Fruit fly (Drosophila melanogaster) whole organism, prepupa: Measurements from ENCODE around the gene msl-3.
A peak's percentile ranks its signal among the peaks of the same experiment; 100 is the strongest.

Experiments
- CG10669 ChIP-seq: fragments of 200-800 bp; sonication (Bioruptor generic); optimal IDR thresholded peaks from 3 replicates; lab custom pipeline; 2018; ENCODE audit warnings: missing biosample characterization, mild to moderate bottlenecking, missing genetic modification characterization, moderate library complexity
- CG1621 ChIP-seq: fragments of 200-800 bp; sonication (Bioruptor generic); optimal IDR thresholded peaks from 3 replicates; lab custom pipeline; 2018; ENCODE audit warnings: missing biosample characterization, mild to moderate bottlenecking, missing genetic modification characterization
- CG3032 ChIP-seq: fragments of 200-800 bp; optimal IDR thresholded peaks from 2 replicates; lab custom pipeline; 2019; ENCODE audit warnings: missing biosample characterization, mild to moderate bottlenecking, missing genetic modification characterization, moderate library complexity
- CG32006 ChIP-seq: fragments of 200-800 bp; sonication (Bioruptor generic); optimal IDR thresholded peaks from 3 replicates; lab custom pipeline; 2017; ENCODE audit warnings: missing biosample characterization, mild to moderate bottlenecking, missing genetic modification characterization
- CG3919 ChIP-seq: fragments of 200-800 bp; sonication (Bioruptor generic); optimal IDR thresholded peaks from 3 replicates; lab custom pipeline; 2016; ENCODE audit warnings: missing biosample characterization, missing genetic modification characterization
- CG4318 ChIP-seq: fragments of 200-800 bp; sonication (Bioruptor generic); optimal IDR thresholded peaks from 3 replicates; lab custom pipeline; 2017; ENCODE audit warnings: missing biosample characterization, mild to moderate bottlenecking, missing genetic modification characterization
- CG6276 ChIP-seq: fragments of 200-800 bp; sonication (Bioruptor generic); optimal IDR thresholded peaks from 2 replicates; lab custom pipeline; 2017; ENCODE audit warnings: missing biosample characterization, mild to moderate bottlenecking, missing genetic modification characterization
- CG6792 ChIP-seq: fragments of 200-800 bp; sonication (Bioruptor generic); optimal IDR thresholded peaks from 3 replicates; lab custom pipeline; 2016; ENCODE audit warnings: missing biosample characterization, missing genetic modification characterization
- CG6808 ChIP-seq: fragments of 200-800 bp; sonication (Bioruptor generic); optimal IDR thresholded peaks from 3 replicates; lab custom pipeline; 2017; ENCODE audit warnings: missing biosample characterization, missing genetic modification characterization, mild to moderate bottlenecking, moderate library complexity, missing genetic modification reagents
- CG6854 ChIP-seq: fragments of 200-800 bp; sonication (Bioruptor generic); optimal IDR thresholded peaks from 2 replicates; lab custom pipeline; 2017; ENCODE audit warnings: missing biosample characterization, mild to moderate bottlenecking, missing genetic modification characterization
- CG8319 ChIP-seq: fragments of 200-800 bp; sonication (Bioruptor generic); optimal IDR thresholded peaks from 3 replicates; lab custom pipeline; 2016; ENCODE audit warnings: missing biosample characterization, missing genetic modification characterization
- CG8632 ChIP-seq: fragments of 200-800 bp; sonication (Bioruptor generic); optimal IDR thresholded peaks from 3 replicates; lab custom pipeline; 2016; ENCODE audit warnings: missing biosample characterization, missing genetic modification characterization
- Eip75B ChIP-seq: fragments of 200-800 bp; sonication (Bioruptor generic); optimal IDR thresholded peaks from 3 replicates; lab custom pipeline; 2016; ENCODE audit warnings: missing biosample characterization, missing genetic modification characterization
- Eip78C ChIP-seq: fragments of 200-800 bp; sonication (Bioruptor generic); peaks from one replicate; lab custom pipeline; 2016; ENCODE audit warnings: missing biosample characterization, missing genetic modification characterization
- Eip93F ChIP-seq: fragments of 200-800 bp; sonication (Bioruptor generic); optimal IDR thresholded peaks from 2 replicates; lab custom pipeline; 2016; ENCODE audit warnings: missing biosample characterization, mild to moderate bottlenecking, missing genetic modification characterization
- Hr39 ChIP-seq: fragments of 200-800 bp; sonication (Bioruptor generic); optimal IDR thresholded peaks from 2 replicates; lab custom pipeline; 2016; ENCODE audit warnings: missing biosample characterization, missing genetic modification characterization
- Lpt ChIP-seq: fragments of 200-800 bp; sonication (Bioruptor generic); optimal IDR thresholded peaks from 3 replicates; lab custom pipeline; 2016; ENCODE audit warnings: missing biosample characterization, missing genetic modification characterization
- Met ChIP-seq: fragments of 200-800 bp; sonication (Bioruptor generic); optimal IDR thresholded peaks from 3 replicates; lab custom pipeline; 2016; ENCODE audit warnings: missing biosample characterization, missing genetic modification characterization
- OdsH ChIP-seq: fragments of 200-800 bp; sonication (Bioruptor generic); optimal IDR thresholded peaks from 3 replicates; lab custom pipeline; 2016; ENCODE audit warnings: missing biosample characterization, missing genetic modification characterization
- Smox ChIP-seq: fragments of 200-800 bp; sonication (Bioruptor generic); optimal IDR thresholded peaks from 3 replicates; lab custom pipeline; 2016; ENCODE audit warnings: missing biosample characterization, missing genetic modification characterization
- Sox102F ChIP-seq: fragments of 200-800 bp; sonication (Bioruptor generic); optimal IDR thresholded peaks from 2 replicates; lab custom pipeline; 2016; ENCODE audit warnings: missing biosample characterization, mild to moderate bottlenecking, missing genetic modification characterization
- Sox14 ChIP-seq: fragments of 200-800 bp; sonication (Bioruptor generic); optimal IDR thresholded peaks from 3 replicates; lab custom pipeline; 2016; ENCODE audit warnings: missing biosample characterization, missing genetic modification characterization
- Sox15 ChIP-seq: fragments of 200-800 bp; sonication (Bioruptor generic); optimal IDR thresholded peaks from 3 replicates; lab custom pipeline; 2016; ENCODE audit warnings: missing biosample characterization, missing genetic modification characterization
- achi ChIP-seq: fragments of 200-800 bp; sonication (Bioruptor generic); optimal IDR thresholded peaks from 3 replicates; lab custom pipeline; 2016; ENCODE audit warnings: missing biosample characterization, missing genetic modification characterization
- acj6 ChIP-seq: fragments of 200-800 bp; sonication (Bioruptor generic); optimal IDR thresholded peaks from 3 replicates; lab custom pipeline; 2016; ENCODE audit warnings: missing biosample characterization, missing genetic modification characterization
- dac ChIP-seq: fragments of 200-800 bp; sonication (Bioruptor generic); optimal IDR thresholded peaks from 2 replicates; lab custom pipeline; 2017; ENCODE audit warnings: missing biosample characterization, mild to moderate bottlenecking, missing genetic modification characterization
- dsx ChIP-seq: fragments of 200-800 bp; optimal IDR thresholded peaks from 3 replicates; lab custom pipeline; 2019; ENCODE audit warnings: missing biosample characterization, mild to moderate bottlenecking, missing genetic modification characterization, moderate library complexity; ENCODE audit not compliant: poor library complexity, severe bottlenecking
- eg ChIP-seq: fragments of 200-800 bp; sonication (Bioruptor generic); IDR thresholded peaks from 3 replicates; pipeline ENCODE4 v1.3.6; 2022; ENCODE audit warnings: missing biosample characterization, missing genetic modification characterization
- net ChIP-seq: fragments of 200-800 bp; sonication (Bioruptor generic); optimal IDR thresholded peaks from 3 replicates; lab custom pipeline; 2016; ENCODE audit warnings: missing biosample characterization, missing genetic modification characterization
- salr ChIP-seq, 2 experiments: fragments of 200-800 bp; sonication (Bioruptor generic); optimal IDR thresholded peaks; 3 replicates each; lab custom pipeline; 2016 to 2018; ENCODE audit warnings: missing biosample characterization in 2 of 2, missing genetic modification characterization in 2 of 2, mild to moderate bottlenecking in 1 of 2
- svp ChIP-seq: fragments of 200-800 bp; sonication (Bioruptor generic); peaks from one replicate; lab custom pipeline; 2016; ENCODE audit warnings: missing biosample characterization, missing genetic modification characterization
- vri ChIP-seq: fragments of 200-800 bp; sonication (Bioruptor generic); optimal IDR thresholded peaks from 3 replicates; lab custom pipeline; 2016; ENCODE audit warnings: missing biosample characterization, mild to moderate bottlenecking, missing genetic modification characterization

msl-3 gene

dm6 chr3L:7133699-7134655 is 8.6 kb upstream of the msl-3 start, which contains the start of gene melt (continued):
- TF ChIP-seq Eip78C (peak; percentile 98), OdsH (peak; percentile 93), Sox14 (GFP tag; lab: Kevin White, UChicago) (peak; percentile 92), CG4318 (peak; percentile 88), CG32006 (GFP tag; lab: Kevin White, UChicago) (peak; percentile 95), acj6 (peak; percentile 93), CG3032 (peak; percentile 88), CG1621 (tag; lab: Kevin White, UChicago) (peak; percentile 59), Sox15 (GFP tag; lab: Kevin White, UChicago) (peak; percentile 89), Eip93F (GFP tag; lab: Kevin White, UChicago) (peak; percentile 37), CG10669 (GFP tag; lab: Kevin White, UChicago) (peak; percentile 86)

- no peak for TF ChIP-seq CG8632
- TF ChIP-seq CG8319 (GFP tag; lab: Kevin White, UChicago) = no peak
- TF ChIP-seq Smox (GFP tag; lab: Kevin White, UChicago) = no peak
- TF ChIP-seq CG6808 (GFP tag; lab: Kevin White, UChicago) = no peak
- TF ChIP-seq Lpt (GFP tag; lab: Kevin White, UChicago) = no peak
- TF ChIP-seq achi (GFP tag; lab: Kevin White, UChicago) = no peak
- TF ChIP-seq dac = no peak
- no peak for TF ChIP-seq CG6276 (GFP tag; lab: Kevin White, UChicago)
- no peak for TF ChIP-seq CG6792 (GFP tag; lab: Kevin White, UChicago)
- TF ChIP-seq CG4318 = no peak
- TF ChIP-seq Met (GFP tag; lab: Kevin White, UChicago) = no peak
Measured at dm6 chr3L:7132593-7132992, 7.3 kb upstream of the msl-3 start.

- TF ChIP-seq salr (GFP tag; optimal IDR thresholded peaks at IDR 0.05; lab: Kevin White, UChicago) (no peak), Eip75B (no peak), net (peak; percentile 9), vri (GFP tag; lab: Kevin White, UChicago) (peak; percentile 75), CG6854 (GFP tag; lab: Kevin White, UChicago) (peak; percentile 23), CG3032 (no peak), svp (GFP tag; lab: Kevin White, UChicago) (peak; percentile 97), CG3919 (GFP tag; lab: Kevin White, UChicago) (peak; percentile 2), dsx (no peak), CG6276 (GFP tag; lab: Kevin White, UChicago) (no peak), Eip78C (peak; percentile 28)
Measured at dm6 chr3L:7131447-7131983, 6.2 kb upstream of the msl-3 start, which contains the start of gene Acbp2. TSS of gene Acbp2 (plus strand) at chr3L:7131863.

- TF ChIP-seq eg (no peak), Eip78C (peak; percentile 3)
Measured at dm6 chr3L:7130574-7130973, 5.2 kb upstream of the msl-3 start, which contains the start of gene Acbp3. TSS of gene Acbp3 (plus strand) at chr3L:7130874.

dm6 chr3L:7128214-7129008 is 3.1 kb upstream of the msl-3 start, which contains the start of the genes Acbp4 and Acbp6:
TSS of gene Acbp4 (minus strand) at chr3L:7128264.
TSS of gene Acbp6 (plus strand) at chr3L:7128903.
- peak; percentile 36 for TF ChIP-seq svp (GFP tag; lab: Kevin White, UChicago)
- TF ChIP-seq Hr39 (GFP tag; lab: Kevin White, UChicago) = no peak
- TF ChIP-seq CG32006 (GFP tag; lab: Kevin White, UChicago) = no peak
- TF ChIP-seq Sox102F (GFP tag; lab: Kevin White, UChicago) = no peak
- TF ChIP-seq, all 60 proteins: peak for 1
